Worm (Caenorhabditis elegans): ENCODE results near the gene F13E9.15.

DNA sequence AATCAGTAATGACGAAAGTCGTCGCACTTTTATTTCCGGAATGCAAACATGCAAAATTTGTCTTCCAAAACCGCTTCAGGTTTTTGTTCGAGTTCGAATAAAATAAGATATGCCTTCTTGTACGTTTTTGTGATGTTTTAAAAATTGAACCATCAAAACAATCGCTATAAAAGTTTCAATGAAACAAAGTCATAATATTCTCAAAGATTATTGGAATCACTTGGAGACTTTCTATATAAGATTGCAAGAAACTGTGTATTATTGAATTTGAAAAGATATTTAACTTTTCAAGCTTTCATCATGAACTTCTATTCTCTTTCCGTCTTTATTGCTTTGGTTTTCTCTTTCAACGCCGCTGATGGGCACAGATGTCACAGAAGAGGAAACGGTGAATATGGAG is 12.8 kb downstream of the F13E9.15 start, which contains the start of gene fipr-14:
- TF ChIP-seq T22C8.4 (GFP tag; IDR thresholded peaks at IDR 0.05) (no peak), flt-1 (GFP tag; IDR thresholded peaks at IDR 0.05) (no peak)

All from whole organism, midembryonic.